Fruit fly (Drosophila melanogaster) whole organism, embryonic: ENCODE measurements around the gene Lasp.

ENCODE experiments used
- Jarid2 ChIP-seq: fragments of 200-800 bp; sonication (Bioruptor generic); optimal IDR thresholded peaks from 3 replicates; lab custom pipeline; 2017; ENCODE audit warnings: mild to moderate bottlenecking, missing biosample characterization, missing genetic modification reagents, missing genetic modification characterization
- twi ChIP-seq: fragments of 200-800 bp; optimal IDR thresholded peaks from 2 replicates; lab custom pipeline; 2019; ENCODE audit warnings: missing biosample characterization, mild to moderate bottlenecking, missing genetic modification characterization, moderate library complexity

- TF ChIP-seq Jarid2 (GFP tag; lab: Kevin White, UChicago) (no peak), twi (tag; lab: Kevin White, UChicago) (no peak)
Measured at dm6 chr3L:16657014-16657413, 54.5 kb downstream of the Lasp start.
